Fruit fly (Drosophila melanogaster) whole organism, embryonic: ENCODE data around the gene CG5262.
A peak's percentile ranks its signal among the peaks of the same experiment; 100 is the strongest.

Experiments used
- Ada2b ChIP-seq: fragments of 200-800 bp; sonication (Bioruptor generic); IDR thresholded peaks from 2 replicates; pipeline ENCODE4 v1.3.6; 2022; ENCODE audit warnings: missing biosample characterization, missing genetic modification characterization
- Aef1 ChIP-seq: fragments of 200-800 bp; sonication (Bioruptor generic); IDR thresholded peaks from 3 replicates; pipeline ENCODE4 v1.3.6; 2022; ENCODE audit warnings: missing biosample characterization, missing genetic modification characterization
- Atf-2 ChIP-seq: fragments of 200-800 bp; sonication (Bioruptor generic); optimal IDR thresholded peaks from 2 replicates; lab custom pipeline; 2016; ENCODE audit warnings: missing biosample characterization, missing genetic modification characterization
- Blimp-1 ChIP-seq: fragments of 200-800 bp; sonication (Bioruptor generic); optimal IDR thresholded peaks from 3 replicates; lab custom pipeline; 2018; ENCODE audit warnings: missing biosample characterization, missing genetic modification characterization, mild to moderate bottlenecking, moderate library complexity, missing genetic modification reagents
- CG10209 ChIP-seq: fragments of 200-800 bp; sonication (Bioruptor generic); optimal IDR thresholded peaks from 3 replicates; lab custom pipeline; 2017; ENCODE audit warnings: missing biosample characterization, mild to moderate bottlenecking, missing genetic modification characterization, missing genetic modification reagents
- CG10959 ChIP-seq: fragments of 200-800 bp; sonication (Bioruptor generic); IDR thresholded peaks from 2 replicates; pipeline ENCODE4 v1.3.6; 2022; ENCODE audit warnings: missing biosample characterization, missing genetic modification characterization
- CG11093 ChIP-seq: fragments of 200-800 bp; sonication (Bioruptor generic); IDR thresholded peaks from 3 replicates; pipeline ENCODE4 v1.3.6; 2022; ENCODE audit warnings: missing biosample characterization, missing genetic modification characterization
- CG11504 ChIP-seq: fragments of 200-800 bp; sonication (Bioruptor generic); optimal IDR thresholded peaks from 3 replicates; lab custom pipeline; 2019; ENCODE audit warnings: missing biosample characterization, mild to moderate bottlenecking, missing genetic modification characterization, moderate library complexity
- CG12744 ChIP-seq: fragments of 200-800 bp; sonication (Bioruptor generic); optimal IDR thresholded peaks from 2 replicates; lab custom pipeline; 2016; ENCODE audit warnings: missing biosample characterization, missing genetic modification characterization
- CG13296 ChIP-seq: fragments of 200-800 bp; sonication (Bioruptor generic); optimal IDR thresholded peaks from 3 replicates; lab custom pipeline; 2018; ENCODE audit warnings: missing biosample characterization, mild to moderate bottlenecking, missing genetic modification characterization
- CG15011 ChIP-seq: fragments of 200-800 bp; sonication (Bioruptor generic); optimal IDR thresholded peaks from 3 replicates; lab custom pipeline; 2018; ENCODE audit warnings: missing biosample characterization, mild to moderate bottlenecking, missing genetic modification characterization
- CG15269 ChIP-seq: fragments of 200-800 bp; sonication (Bioruptor generic); optimal IDR thresholded peaks from 2 replicates; lab custom pipeline; 2018; ENCODE audit warnings: missing biosample characterization, mild to moderate bottlenecking, missing genetic modification characterization, moderate library complexity
- CG16779 ChIP-seq: fragments of 200-800 bp; sonication (Bioruptor generic); IDR thresholded peaks from 2 replicates; pipeline ENCODE4 v1.3.6; 2022; ENCODE audit warnings: missing biosample characterization, missing genetic modification characterization
- CG18476 ChIP-seq: fragments of 200-800 bp; sonication (Bioruptor generic); optimal IDR thresholded peaks from 2 replicates; lab custom pipeline; 2016; ENCODE audit warnings: missing biosample characterization, mild to moderate bottlenecking, missing genetic modification characterization
- CG18619 ChIP-seq: fragments of 200-800 bp; sonication (Bioruptor generic); optimal IDR thresholded peaks from 3 replicates; lab custom pipeline; 2017; ENCODE audit warnings: missing biosample characterization, mild to moderate bottlenecking, missing genetic modification characterization
- CG18764 ChIP-seq: fragments of 200-800 bp; sonication (Bioruptor generic); optimal IDR thresholded peaks from 3 replicates; lab custom pipeline; 2016; ENCODE audit warnings: missing biosample characterization, missing genetic modification characterization
- CG2678 ChIP-seq: fragments of 200-800 bp; sonication (Bioruptor generic); optimal IDR thresholded peaks from 3 replicates; lab custom pipeline; 2019; ENCODE audit warnings: missing biosample characterization, mild to moderate bottlenecking, missing genetic modification characterization, moderate library complexity
- CG31388 ChIP-seq: fragments of 200-800 bp; sonication (Bioruptor generic); optimal IDR thresholded peaks from 2 replicates; lab custom pipeline; 2016; ENCODE audit warnings: missing biosample characterization, missing genetic modification characterization
- CG3838 ChIP-seq: fragments of 200-800 bp; sonication (Bioruptor generic); optimal IDR thresholded peaks from 3 replicates; lab custom pipeline; 2016; ENCODE audit warnings: missing biosample characterization, missing genetic modification characterization
- CG3847 ChIP-seq: fragments of 200-800 bp; sonication (Bioruptor generic); IDR thresholded peaks from 2 replicates; pipeline ENCODE4 v1.3.6; 2022; ENCODE audit warnings: missing biosample characterization, missing genetic modification characterization
- CG4328 ChIP-seq: fragments of 200-800 bp; sonication (Bioruptor generic); optimal IDR thresholded peaks from 3 replicates; lab custom pipeline; 2017; ENCODE audit warnings: missing biosample characterization, missing genetic modification reagents, missing genetic modification characterization
- CG6254 ChIP-seq: fragments of 200-800 bp; sonication (Bioruptor generic); optimal IDR thresholded peaks from 3 replicates; lab custom pipeline; 2017; ENCODE audit warnings: mild to moderate bottlenecking, missing biosample characterization, missing genetic modification reagents, missing genetic modification characterization
- CrebB ChIP-seq: fragments of 200-800 bp; sonication (Bioruptor generic); optimal IDR thresholded peaks from 3 replicates; lab custom pipeline; 2018; ENCODE audit warnings: missing biosample characterization, mild to moderate bottlenecking, missing genetic modification characterization
- Fer2 ChIP-seq: fragments of 200-800 bp; sonication (Bioruptor generic); optimal IDR thresholded peaks from 2 replicates; lab custom pipeline; 2018; ENCODE audit warnings: missing biosample characterization, mild to moderate bottlenecking, missing genetic modification characterization, moderate library complexity
- Hand ChIP-seq: fragments of 200-800 bp; sonication (Bioruptor generic); optimal IDR thresholded peaks from 2 replicates; lab custom pipeline; 2017; ENCODE audit warnings: mild to moderate bottlenecking, missing biosample characterization, missing genetic modification reagents, missing genetic modification characterization
- Hr78 ChIP-seq, 2 experiments: fragments of 200-800 bp in 1 of 2; fragments of >200 bp in 1 of 2; sonication (Bioruptor generic) in 1 of 2; optimal IDR thresholded peaks; 2 replicates each; lab custom pipeline; 2017 to 2019; ENCODE audit warnings: missing biosample characterization in 2 of 2, missing genetic modification characterization in 2 of 2, mild to moderate bottlenecking in 1 of 2, moderate library complexity in 1 of 2
- NK7.1 ChIP-seq: fragments of 200-800 bp; sonication (Bioruptor generic); optimal IDR thresholded peaks from 3 replicates; lab custom pipeline; 2016; ENCODE audit warnings: missing biosample characterization, missing genetic modification characterization
- Pdp1 ChIP-seq, 2 experiments: fragments of 200-800 bp; sonication (Bioruptor generic); optimal IDR thresholded peaks; 3 replicates each; lab custom pipeline; 2016; ENCODE audit warnings: missing biosample characterization in 2 of 2, missing genetic modification characterization in 2 of 2, mild to moderate bottlenecking in 1 of 2, moderate library complexity in 1 of 2
- Sin3A ChIP-seq: fragments of >200 bp; optimal IDR thresholded peaks from 2 replicates; lab custom pipeline; 2018
- Taf1 ChIP-seq: fragments of 200-800 bp; sonication (Bioruptor generic); IDR thresholded peaks from 2 replicates; pipeline ENCODE4 v1.3.6; 2022; ENCODE audit warnings: missing biosample characterization, missing genetic modification characterization
- Tbp ChIP-seq: fragments of >200 bp; optimal IDR thresholded peaks from 2 replicates; lab custom pipeline; 2018; ENCODE audit warnings: missing biosample characterization, missing genetic modification characterization
- al ChIP-seq: fragments of 200-800 bp; sonication (Bioruptor generic); IDR thresholded peaks from 2 replicates; pipeline ENCODE4 v1.3.6; 2022; ENCODE audit warnings: missing biosample characterization, missing genetic modification characterization
- cato ChIP-seq: fragments of 200-800 bp; sonication (Bioruptor generic); optimal IDR thresholded peaks from 2 replicates; lab custom pipeline; 2016; ENCODE audit warnings: missing biosample characterization, missing genetic modification characterization, borderline replicate concordance
- croc ChIP-seq: fragments of 200-800 bp; sonication (Bioruptor generic); conservative IDR thresholded peaks from 3 replicates; pipeline ENCODE4 v1.3.6; 2022; ENCODE audit warnings: missing biosample characterization, missing genetic modification characterization
- emc ChIP-seq: fragments of 200-800 bp; sonication (Bioruptor generic); optimal IDR thresholded peaks from 2 replicates; lab custom pipeline; 2016; ENCODE audit warnings: missing biosample characterization, missing genetic modification characterization
- fd96Cb ChIP-seq: fragments of 200-800 bp; sonication (Bioruptor generic); optimal IDR thresholded peaks from 2 replicates; lab custom pipeline; 2018; ENCODE audit warnings: missing biosample characterization, mild to moderate bottlenecking, missing genetic modification characterization, moderate library complexity
- gsb ChIP-seq: fragments of 200-800 bp; sonication (Bioruptor generic); IDR thresholded peaks from 2 replicates; pipeline ENCODE4 v1.3.6; 2022; ENCODE audit warnings: missing biosample characterization, missing genetic modification characterization
- hkb ChIP-seq, 2 experiments: fragments of 200-800 bp in 1 of 2; fragments of >200 bp in 1 of 2; sonication (Bioruptor generic) in 1 of 2; IDR thresholded peaks in 1 of 2; optimal IDR thresholded peaks in 1 of 2; 2 replicates each; pipeline versions ENCODE4 v1.3.6 to Lab custom; 2017 to 2022; ENCODE audit warnings: missing biosample characterization in 1 of 2, missing genetic modification characterization in 1 of 2
- ind ChIP-seq: fragments of 200-800 bp; sonication (Bioruptor generic); optimal IDR thresholded peaks from 3 replicates; lab custom pipeline; 2016; ENCODE audit warnings: missing biosample characterization, missing genetic modification characterization
- mirr ChIP-seq: fragments of 200-800 bp; sonication (Bioruptor generic); optimal IDR thresholded peaks from 3 replicates; lab custom pipeline; 2018; ENCODE audit warnings: missing biosample characterization, mild to moderate bottlenecking, missing genetic modification characterization
- nerfin-2 ChIP-seq: fragments of 200-800 bp; sonication (Bioruptor generic); IDR thresholded peaks from 2 replicates; pipeline ENCODE4 v1.3.6; 2022; ENCODE audit warnings: missing biosample characterization, missing genetic modification characterization; ENCODE audit not compliant: partially characterized antibody
- onecut ChIP-seq: fragments of 200-800 bp; sonication (Bioruptor generic); IDR thresholded peaks from 2 replicates; pipeline ENCODE4 v1.3.6; 2022; ENCODE audit warnings: missing biosample characterization, missing genetic modification characterization
- pb ChIP-seq: fragments of 200-800 bp; sonication (Bioruptor generic); optimal IDR thresholded peaks from 3 replicates; lab custom pipeline; 2016; ENCODE audit warnings: missing biosample characterization, missing genetic modification characterization
- prd ChIP-seq, 3 experiments: fragments of >200 bp in 2 of 3; fragments of 200-800 bp in 1 of 3; sonication (Bioruptor generic) in 1 of 3; optimal IDR thresholded peaks in 2 of 3; IDR thresholded peaks in 1 of 3; 2 replicates in 2 of 3; 3 replicates in 1 of 3; pipeline versions ENCODE4 v1.3.6 to Lab custom; 2017 to 2022; ENCODE audit warnings: missing biosample characterization in 1 of 3, missing genetic modification characterization in 1 of 3
- pros ChIP-seq: fragments of 200-800 bp; sonication (Bioruptor generic); optimal IDR thresholded peaks from 3 replicates; lab custom pipeline; 2019; ENCODE audit warnings: missing biosample characterization, mild to moderate bottlenecking, missing genetic modification characterization, moderate library complexity
- row ChIP-seq: fragments of 200-800 bp; sonication (Bioruptor generic); IDR thresholded peaks from 3 replicates; pipeline ENCODE4 v1.3.6; 2022; ENCODE audit warnings: missing biosample characterization, missing genetic modification characterization
- sima ChIP-seq: fragments of 200-800 bp; sonication (Bioruptor generic); optimal IDR thresholded peaks from 2 replicates; lab custom pipeline; 2016; ENCODE audit warnings: missing biosample characterization, missing genetic modification characterization
- sob ChIP-seq: fragments of 200-800 bp; sonication (Bioruptor generic); IDR thresholded peaks from 2 replicates; pipeline ENCODE4 v1.3.6; 2022; ENCODE audit warnings: missing biosample characterization, missing genetic modification characterization
- tgo ChIP-seq: fragments of 200-800 bp; sonication (Bioruptor generic); IDR thresholded peaks from 3 replicates; pipeline ENCODE4 v1.3.6; 2022; ENCODE audit warnings: missing biosample characterization, missing genetic modification characterization
- vvl ChIP-seq: fragments of 200-800 bp; sonication (Bioruptor generic); IDR thresholded peaks from 2 replicates; pipeline ENCODE4 v1.3.6; 2022; ENCODE audit warnings: missing biosample characterization, missing genetic modification characterization
- wor ChIP-seq: fragments of 200-800 bp; sonication (Bioruptor generic); IDR thresholded peaks from 2 replicates; pipeline ENCODE4 v1.3.6; 2022; ENCODE audit warnings: missing biosample characterization, missing genetic modification characterization

The CG5262 gene

dm6 chr3L:20447337-20447736, 17.1 kb upstream of the CG5262 start (continued):
- TF ChIP-seq CG3847 (GFP tag; lab: Robert Waterston, UW) (no peak), CG15269 (no peak), cato (GFP tag; lab: Kevin White, UChicago) (no peak), gsb (no peak), NK7.1 (no peak), emc (GFP tag; lab: Kevin White, UChicago) (no peak), sima (GFP tag; lab: Kevin White, UChicago) (no peak), Blimp-1 (GFP tag; lab: Kevin White, UChicago) (peak; percentile 44), Pdp1 (GFP tag; optimal IDR thresholded peaks at IDR 0.05; lab: Kevin White, UChicago) (no peak), CG11093 (GFP tag; lab: Robert Waterston, UW) (no peak), nerfin-2 (no peak), Taf1 (GFP tag; lab: Robert Waterston, UW) (no peak), CG16779 (GFP tag; lab: Robert Waterston, UW) (no peak), CrebB (tag; lab: Kevin White, UChicago) (no peak), hkb (optimal IDR thresholded peaks at IDR 0.05; lab: Kevin White, UChicago) (no peak), hkb (GFP tag; IDR thresholded peaks at IDR 0.05; lab: Robert Waterston, UW) (no peak), wor (GFP tag; lab: Robert Waterston, UW) (no peak), CG15011 (GFP tag; lab: Kevin White, UChicago) (no peak), Hr78 (GFP tag; optimal IDR thresholded peaks at IDR 0.05; lab: Kevin White, UChicago) (no peak), fd96Cb (tag; lab: Kevin White, UChicago) (peak; percentile 36), sob (GFP tag; lab: Robert Waterston, UW) (no peak), prd (optimal IDR thresholded peaks at IDR 0.05; lab: Kevin White, UChicago) (no peak), prd (GFP tag; IDR thresholded peaks at IDR 0.05; lab: Robert Waterston, UW) (peak; percentile 34; the same call in 1 of the 3 replicates), mirr (GFP tag; lab: Kevin White, UChicago) (no peak), CG18764 (GFP tag; lab: Kevin White, UChicago) (no peak), pb (GFP tag; lab: Kevin White, UChicago) (no peak), Aef1 (no peak), Sin3A (lab: Kevin White, UChicago) (no peak), CG13296 (GFP tag; lab: Kevin White, UChicago) (no peak), CG10959 (GFP tag; lab: Robert Waterston, UW) (peak; percentile 43; the same call in 1 of the 2 replicates), pros (GFP tag; lab: Kevin White, UChicago) (no peak), al (GFP tag; lab: Robert Waterston, UW) (no peak), CG18619 (GFP tag; lab: Kevin White, UChicago) (no peak), vvl (GFP tag; lab: Robert Waterston, UW) (peak; percentile 38; the same call in 1 of the 2 replicates), Hand (no peak), row (0 out of 3 replicates have a peak, but pooled peaks have one; percentile 33), CG18476 (GFP tag; lab: Kevin White, UChicago) (peak; percentile 3), ind (GFP tag; lab: Kevin White, UChicago) (no peak), CG2678 (tag; lab: Kevin White, UChicago) (no peak), CG11504 (peak; percentile 37), tgo (GFP tag; lab: Robert Waterston, UW) (peak; percentile 30; the same call in 1 of the 3 replicates), CG31388 (no peak), CG10209 (GFP tag; lab: Kevin White, UChicago) (no peak), CG4328 (GFP tag; lab: Kevin White, UChicago) (no peak), CG6254 (no peak), onecut (no peak), Fer2 (tag; lab: Kevin White, UChicago) (no peak), croc (no peak), Tbp (GFP tag; lab: Kevin White, UChicago) (no peak), CG12744 (no peak), CG3838 (GFP tag; lab: Kevin White, UChicago) (no peak), Atf-2 (GFP tag; lab: Kevin White, UChicago) (no peak), Ada2b (GFP tag; lab: Robert Waterston, UW) (no peak)
